Worm (Caenorhabditis elegans) whole organism, young adult: Measurements from ENCODE around the gene R04B5.5.
"Not testable (repeated sequence)": the region's sequence is repeated elsewhere in the genome, so short reads cannot be mapped to it uniquely, and the experiment has no call there.

Experiments used
- B0035.1 ChIP-seq: sonication (generic microtip); optimal IDR thresholded peaks from 2 replicates; lab custom pipeline; 2016; ENCODE audit warnings: missing genetic modification characterization, mild to moderate bottlenecking, missing compliant biosample characterization, missing genotype, missing genetic modification reagents
- C06A6.2 ChIP-seq: fragments of 200-800 bp; sonication (Bioruptor generic); conservative IDR thresholded peaks from 2 replicates; pipeline ENCODE4 v1.3.6; 2022; ENCODE audit warnings: missing genetic modification characterization, missing compliant biosample characterization
- C17E4.6 ChIP-seq: fragments of 200-800 bp; sonication (Bioruptor generic); IDR thresholded peaks from 2 replicates; pipeline ENCODE4 v1.3.6; 2022; ENCODE audit warnings: missing genetic modification reagents, missing genetic modification characterization, missing compliant biosample characterization
- D2030.7 ChIP-seq: fragments of 200-800 bp; sonication (Bioruptor generic); IDR thresholded peaks from 2 replicates; pipeline ENCODE4 v1.3.6; 2022; ENCODE audit warnings: missing genetic modification reagents, missing genetic modification characterization, missing compliant biosample characterization
- F33H1.4 ChIP-seq: fragments of 200-800 bp; sonication (Bioruptor generic); IDR thresholded peaks from 2 replicates; pipeline ENCODE4 v1.3.6; 2022; ENCODE audit warnings: missing genetic modification reagents, missing genetic modification characterization, missing compliant biosample characterization
- F37B4.10 ChIP-seq: fragments of 200-800 bp; sonication (Bioruptor generic); IDR thresholded peaks from 2 replicates; pipeline ENCODE4 v1.3.6; 2022; ENCODE audit warnings: missing genetic modification characterization, missing compliant biosample characterization
- K11D2.4 ChIP-seq: fragments of 200-800 bp; sonication (Bioruptor generic); IDR thresholded peaks from 2 replicates; pipeline ENCODE4 v1.3.6; 2022; ENCODE audit warnings: missing genetic modification reagents, missing genetic modification characterization, missing compliant biosample characterization
- Y53G8AR.9 ChIP-seq: fragments of 200-800 bp; sonication (Bioruptor generic); conservative IDR thresholded peaks from 2 replicates; pipeline ENCODE4 v1.3.6; 2022; ENCODE audit warnings: missing genetic modification reagents, missing genetic modification characterization, missing compliant biosample characterization
- Y95B8A.8 ChIP-seq: fragments of 200-800 bp; sonication (Bioruptor generic); IDR thresholded peaks from 2 replicates; pipeline ENCODE4 v1.3.6; 2022; ENCODE audit warnings: missing genetic modification reagents, missing genetic modification characterization, missing compliant biosample characterization
- attf-6 ChIP-seq: fragments of 200-800 bp; sonication (Bioruptor generic); IDR thresholded peaks from 2 replicates; pipeline ENCODE4 v1.3.6; 2022; ENCODE audit warnings: missing genetic modification reagents, missing genetic modification characterization, missing compliant biosample characterization
- cebp-1 ChIP-seq, 2 experiments: fragments of 200-800 bp in 1 of 2; sonication (Bioruptor generic) in 1 of 2; sonication (generic microtip) in 1 of 2; IDR thresholded peaks in 1 of 2; optimal IDR thresholded peaks in 1 of 2; 2 replicates each; pipeline versions ENCODE4 v1.3.6 to Lab custom; 2017 to 2022; ENCODE audit warnings: missing compliant biosample characterization in 2 of 2, missing genetic modification characterization in 2 of 2, mild to moderate bottlenecking in 1 of 2, missing genetic modification reagents in 1 of 2, moderate library complexity in 1 of 2
- ceh-100 ChIP-seq: fragments of 200-800 bp; sonication (Bioruptor generic); IDR thresholded peaks from 2 replicates; pipeline ENCODE4 v1.3.6; 2022; ENCODE audit warnings: missing genetic modification reagents, missing genetic modification characterization, missing compliant biosample characterization
- ceh-27 ChIP-seq: fragments of 200-800 bp; sonication (Bioruptor generic); optimal IDR thresholded peaks from 2 replicates; lab custom pipeline; 2018; ENCODE audit warnings: mild to moderate bottlenecking, missing genetic modification characterization, moderate library complexity, missing compliant biosample characterization
- ceh-91 ChIP-seq: fragments of 200-800 bp; sonication (Bioruptor generic); IDR thresholded peaks from 2 replicates; pipeline ENCODE4 v1.3.6; 2022; ENCODE audit warnings: missing genetic modification reagents, missing genetic modification characterization, missing compliant biosample characterization
- dox-1 ChIP-seq: fragments of 200-800 bp; sonication (Bioruptor generic); IDR thresholded peaks from 2 replicates; pipeline ENCODE4 v1.3.6; 2022; ENCODE audit warnings: missing genetic modification reagents, missing genetic modification characterization, missing compliant biosample characterization
- egl-44 ChIP-seq: fragments of 200-800 bp; sonication (Bioruptor generic); IDR thresholded peaks from 2 replicates; pipeline ENCODE4 v1.3.6; 2022; ENCODE audit warnings: missing genetic modification reagents, missing genetic modification characterization, missing compliant biosample characterization
- egrh-3 ChIP-seq: fragments of 200-800 bp; sonication (Bioruptor generic); IDR thresholded peaks from 2 replicates; pipeline ENCODE4 v1.3.6; 2022; ENCODE audit warnings: missing genetic modification reagents, missing genetic modification characterization, missing compliant biosample characterization
- ekl-4 ChIP-seq: fragments of 200-800 bp; sonication (Bioruptor generic); IDR thresholded peaks from 2 replicates; pipeline ENCODE4 v1.3.6; 2022; ENCODE audit warnings: missing genetic modification reagents, missing genetic modification characterization, missing compliant biosample characterization
- ets-4 ChIP-seq: fragments of 200-800 bp; sonication (Bioruptor generic); optimal IDR thresholded peaks from 2 replicates; lab custom pipeline; 2018; ENCODE audit warnings: mild to moderate bottlenecking, missing genetic modification characterization, missing compliant biosample characterization
- hlh-26 ChIP-seq: fragments of 200-800 bp; sonication (Bioruptor generic); conservative IDR thresholded peaks from 2 replicates; pipeline ENCODE4 v1.3.6; 2022; ENCODE audit warnings: missing genetic modification reagents, missing genetic modification characterization, missing compliant biosample characterization
- hmg-1.2 ChIP-seq: fragments of 200-800 bp; sonication (Bioruptor generic); IDR thresholded peaks from 2 replicates; pipeline ENCODE4 v1.3.6; 2022; ENCODE audit warnings: missing genetic modification reagents, missing genetic modification characterization, missing compliant biosample characterization
- hsf-1 ChIP-seq: fragments of 200-800 bp; sonication (Bioruptor generic); IDR thresholded peaks from 2 replicates; pipeline ENCODE4 v1.3.6; 2022; ENCODE audit warnings: missing genetic modification reagents, missing genetic modification characterization, missing compliant biosample characterization
- let-526 ChIP-seq: fragments of 200-800 bp; sonication (Bioruptor generic); IDR thresholded peaks from 2 replicates; pipeline ENCODE4 v1.3.6; 2022; ENCODE audit warnings: missing genetic modification reagents, missing genetic modification characterization, missing compliant biosample characterization
- madf-3 ChIP-seq: fragments of 200-800 bp; sonication (Bioruptor generic); IDR thresholded peaks from 2 replicates; pipeline ENCODE4 v1.3.6; 2022; ENCODE audit warnings: missing genetic modification reagents, missing genetic modification characterization, missing compliant biosample characterization
- madf-6 ChIP-seq: fragments of 200-800 bp; sonication (Bioruptor generic); IDR thresholded peaks from 2 replicates; pipeline ENCODE4 v1.3.6; 2022; ENCODE audit warnings: missing genetic modification reagents, missing genetic modification characterization, missing compliant biosample characterization
- madf-8 ChIP-seq: fragments of 200-800 bp; sonication (Bioruptor generic); conservative IDR thresholded peaks from 2 replicates; pipeline ENCODE4 v1.3.6; 2022; ENCODE audit warnings: missing genetic modification reagents, missing genetic modification characterization, missing compliant biosample characterization
- mcd-1 ChIP-seq: fragments of 200-800 bp; sonication (Bioruptor generic); IDR thresholded peaks from 2 replicates; pipeline ENCODE4 v1.3.6; 2022; ENCODE audit warnings: missing genetic modification reagents, missing genetic modification characterization, missing compliant biosample characterization
- mel-28 ChIP-seq: sonication (generic microtip); optimal IDR thresholded peaks from 2 replicates; lab custom pipeline; 2016; ENCODE audit warnings: borderline replicate concordance, mild to moderate bottlenecking, missing genetic modification characterization, missing compliant biosample characterization
- mxl-1 ChIP-seq: sonication (generic microtip); optimal IDR thresholded peaks from 2 replicates; lab custom pipeline; 2016; ENCODE audit warnings: missing genetic modification characterization, missing compliant biosample characterization
- nfya-2 ChIP-seq: fragments of 200-800 bp; sonication (Bioruptor generic); IDR thresholded peaks from 2 replicates; pipeline ENCODE4 v1.3.6; 2022; ENCODE audit warnings: missing genetic modification reagents, missing genetic modification characterization, missing compliant biosample characterization
- nfyb-1 ChIP-seq: fragments of 200-800 bp; sonication (Bioruptor generic); IDR thresholded peaks from 2 replicates; pipeline ENCODE4 v1.3.6; 2022; ENCODE audit warnings: missing genetic modification reagents, missing genetic modification characterization, missing compliant biosample characterization
- nhr-179 ChIP-seq: sonication (generic microtip); optimal IDR thresholded peaks from 2 replicates; lab custom pipeline; 2016; ENCODE audit warnings: mild to moderate bottlenecking, missing genetic modification characterization, missing compliant biosample characterization
- pbrm-1 ChIP-seq: fragments of 200-800 bp; sonication (Bioruptor generic); IDR thresholded peaks from 2 replicates; pipeline ENCODE4 v1.3.6; 2022; ENCODE audit warnings: missing genetic modification reagents, missing genetic modification characterization, missing compliant biosample characterization
- rcor-1 ChIP-seq: fragments of 200-800 bp; sonication (Bioruptor generic); IDR thresholded peaks from 2 replicates; pipeline ENCODE4 v1.3.6; 2022; ENCODE audit warnings: missing genetic modification reagents, missing genetic modification characterization, missing compliant biosample characterization
- rec-8 ChIP-seq, 2 experiments: sonication (generic microtip); optimal IDR thresholded peaks; 2 replicates each; lab custom pipeline; 2016; ENCODE audit warnings: mild to moderate bottlenecking in 2 of 2, missing genetic modification characterization in 2 of 2, missing genetic modification reagents in 2 of 2, missing genotype in 2 of 2, missing biosample characterization in 1 of 2, missing compliant biosample characterization in 1 of 2, moderate library complexity in 1 of 2
- snpc-3.4 ChIP-seq: sonication (generic microtip); optimal IDR thresholded peaks from 2 replicates; lab custom pipeline; 2017; ENCODE audit warnings: missing genetic modification characterization, mild to moderate bottlenecking, missing compliant biosample characterization, antibody characterized with exemption, moderate library complexity, missing genotype, missing genetic modification reagents
- tlf-1 ChIP-seq: fragments of 200-800 bp; sonication (Bioruptor generic); optimal IDR thresholded peaks from 2 replicates; lab custom pipeline; 2018; ENCODE audit warnings: mild to moderate bottlenecking, missing genetic modification characterization, missing compliant biosample characterization
- xnd-1 ChIP-seq: sonication (generic microtip); optimal IDR thresholded peaks from 2 replicates; lab custom pipeline; 2016; ENCODE audit warnings: missing genotype, missing genetic modification reagents, missing genetic modification characterization, missing compliant biosample characterization
- zfh-2 ChIP-seq: fragments of 200-800 bp; sonication (Bioruptor generic); conservative IDR thresholded peaks from 2 replicates; pipeline ENCODE4 v1.3.6; 2022; ENCODE audit warnings: missing genetic modification reagents, missing genetic modification characterization, missing compliant biosample characterization
- zim-3 ChIP-seq: sonication (generic microtip); optimal IDR thresholded peaks from 2 replicates; lab custom pipeline; 2017; ENCODE audit warnings: mild to moderate bottlenecking, missing genetic modification characterization, moderate library complexity, missing compliant biosample characterization
- ztf-28 ChIP-seq: fragments of 200-800 bp; sonication (Bioruptor generic); IDR thresholded peaks from 2 replicates; pipeline ENCODE4 v1.3.6; 2022; ENCODE audit warnings: missing genetic modification reagents, missing genetic modification characterization, missing compliant biosample characterization

The R04B5.5 gene

DNA sequence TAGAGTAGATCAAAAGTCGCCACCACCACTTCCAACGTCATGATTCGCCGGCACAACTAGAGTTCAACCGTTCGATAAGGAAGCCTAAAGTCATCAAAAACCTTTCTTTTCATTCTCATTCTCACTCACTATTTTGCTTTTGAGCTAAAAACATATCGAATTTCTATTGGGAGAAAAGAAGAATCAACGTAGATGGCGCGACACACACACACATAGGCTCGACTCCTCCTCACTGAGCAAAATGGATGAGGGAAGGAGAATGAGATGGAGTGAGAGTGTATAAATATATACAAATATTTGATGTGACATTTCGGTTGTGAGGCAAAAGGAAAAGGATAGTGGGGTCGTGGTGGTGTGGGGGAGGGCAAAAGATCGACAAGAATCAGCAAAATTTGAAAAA lies 42.5 kb upstream of the R04B5.5 start (continued):
- TF ChIP-seq hlh-26: no peak

DNA sequence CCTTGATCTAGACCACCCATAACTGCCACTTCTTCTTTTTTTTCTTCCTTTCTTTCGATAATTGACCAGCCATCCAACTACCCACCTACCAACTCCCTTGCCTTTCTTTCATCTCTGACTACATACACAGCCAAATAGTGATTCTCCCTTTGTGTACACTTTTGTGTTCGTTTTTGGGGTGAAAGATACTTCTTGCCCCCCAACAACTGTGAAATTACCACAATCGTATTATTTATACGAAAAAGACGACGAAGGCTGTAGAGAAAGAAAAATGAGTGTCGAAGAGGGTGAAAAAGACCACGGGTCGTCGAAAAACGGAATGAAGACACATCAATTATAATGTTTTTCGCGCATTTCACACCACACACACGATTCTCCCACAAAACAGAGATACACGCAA lies 40.8 kb upstream of the R04B5.5 start:
- TF ChIP-seq ets-4 (GFP tag; lab: Kevin White, UChicago) (no peak), nfyb-1 (0 out of 2 replicates have a peak, but pooled peaks have one; percentile 31), ceh-27 (GFP tag; lab: Kevin White, UChicago) (peak; percentile 4), ekl-4 (GFP tag; lab: Robert Waterston, UW) (no peak), mxl-1 (tag; lab: Kevin White, UChicago) (no peak), D2030.7 (0 out of 2 replicates have a peak, but pooled peaks have one; percentile 10), mcd-1 (GFP tag; lab: Robert Waterston, UW) (no peak), nhr-179 (tag; lab: Kevin White, UChicago) (no peak), rec-8 (tag; optimal IDR thresholded peaks at IDR 0.05; lab: Kevin White, UChicago) (no peak)

DNA sequence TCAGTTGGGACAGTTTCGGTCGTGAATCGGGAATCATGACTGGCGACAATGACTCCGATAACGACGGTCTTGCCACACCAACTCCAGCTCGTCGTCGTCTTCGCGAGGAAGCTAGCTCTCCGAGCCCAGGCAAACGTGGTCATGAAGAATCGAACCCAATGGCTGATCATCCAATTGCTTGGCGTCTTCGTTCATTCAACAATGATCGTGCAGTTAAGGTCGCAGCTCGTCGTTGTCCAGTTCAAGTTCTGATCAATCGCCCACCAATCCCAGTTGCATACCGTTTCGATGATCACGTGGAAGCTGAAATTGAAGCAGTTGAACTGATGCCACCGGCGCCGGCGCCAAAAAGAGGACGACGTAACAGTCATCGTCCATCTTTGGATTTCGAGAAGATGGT lies 40.1 kb upstream of the R04B5.5 start:
- TF ChIP-seq B0035.1: no peak
- peak; percentile 57; the same call in 1 of the 2 replicates for TF ChIP-seq zfh-2 (GFP tag; lab: Robert Waterston, UW)
- TF ChIP-seq zim-3: no peak
- no peak for TF ChIP-seq tlf-1 (GFP tag; lab: Kevin White, UChicago)
- TF ChIP-seq mel-28: no peak
- TF ChIP-seq snpc-3.4: no peak
- TF ChIP-seq nfya-2 (GFP tag; lab: Robert Waterston, UW): no peak

DNA sequence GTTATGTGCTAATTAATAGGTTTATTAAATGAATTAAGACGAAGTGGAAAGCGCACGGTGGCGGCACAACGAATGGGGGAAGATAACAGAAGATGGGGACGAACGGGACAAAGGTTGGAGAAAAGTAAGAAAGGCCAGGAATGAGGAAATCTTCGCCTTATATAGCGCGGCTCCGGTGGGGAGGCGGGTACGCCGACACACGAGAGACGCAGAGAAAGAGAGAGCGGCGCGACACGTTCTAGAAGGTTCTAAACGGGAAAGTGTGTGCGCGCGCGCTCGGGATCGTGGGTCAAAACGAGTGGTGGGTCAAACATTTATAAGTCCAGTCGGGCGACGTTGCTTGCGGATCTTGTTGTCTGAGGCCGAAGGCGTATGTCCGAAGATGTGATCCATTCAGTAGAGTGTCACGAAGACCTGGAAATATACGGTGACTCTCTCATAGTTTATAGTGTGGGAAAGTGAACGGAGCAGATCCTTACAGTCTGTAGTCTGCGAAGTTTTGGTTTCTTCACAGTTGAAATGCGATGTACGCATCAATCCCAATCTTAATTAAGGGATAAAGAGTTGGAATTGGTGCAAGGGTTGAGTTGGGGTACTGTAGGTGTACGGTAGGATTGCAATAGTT lies 38.0 kb upstream of the R04B5.5 start:
- TF ChIP-seq rcor-1 (GFP tag; lab: Robert Waterston, UW): peak; percentile 56; the same call in 1 of the 2 replicates
- peak; percentile 70 for TF ChIP-seq D2030.7
- TF ChIP-seq madf-8 (GFP tag; lab: Robert Waterston, UW): peak; percentile 90
- TF ChIP-seq dox-1: peak; percentile 76; the same call in 1 of the 2 replicates
- peak; percentile 99 for TF ChIP-seq hsf-1 (GFP tag; lab: Robert Waterston, UW)
- peak; percentile 44; the same call in 1 of the 2 replicates for TF ChIP-seq C06A6.2 (GFP tag; lab: Robert Waterston, UW)
- peak; percentile 57; the same call in 1 of the 2 replicates for TF ChIP-seq pbrm-1 (GFP tag; lab: Robert Waterston, UW)
- TF ChIP-seq K11D2.4 (GFP tag; lab: Robert Waterston, UW): peak; percentile 84
- TF ChIP-seq C17E4.6 (GFP tag; lab: Robert Waterston, UW): peak; percentile 78
- TF ChIP-seq F33H1.4 (GFP tag; lab: Robert Waterston, UW): peak; percentile 51
- TF ChIP-seq Y53G8AR.9 (GFP tag; lab: Robert Waterston, UW): peak; percentile 57; the same call in 1 of the 2 replicates
- peak; percentile 49; the same call in 1 of the 2 replicates for TF ChIP-seq let-526 (GFP tag; lab: Robert Waterston, UW)
- TF ChIP-seq egrh-3 (GFP tag; lab: Robert Waterston, UW): peak; percentile 60; the same call in 1 of the 2 replicates
- TF ChIP-seq ceh-91 (GFP tag; lab: Robert Waterston, UW): peak; percentile 43
- TF ChIP-seq ceh-100: peak; percentile 13; the same call in 1 of the 2 replicates
- peak; percentile 63; the same call in 1 of the 2 replicates for TF ChIP-seq egl-44 (GFP tag; lab: Robert Waterston, UW)
- peak; percentile 46; the same call in 1 of the 2 replicates for TF ChIP-seq cebp-1 (GFP tag; IDR thresholded peaks at IDR 0.05; lab: Robert Waterston, UW)
- TF ChIP-seq cebp-1 (tag; optimal IDR thresholded peaks at IDR 0.05; lab: Kevin White, UChicago): not testable (repeated sequence)
- TF ChIP-seq ztf-28 (GFP tag; lab: Robert Waterston, UW): 0 out of 2 replicates have a peak, but pooled peaks have one; percentile 30
- 0 out of 2 replicates have a peak, but pooled peaks have one; percentile 63 for TF ChIP-seq F37B4.10 (GFP tag; lab: Robert Waterston, UW)
- TF ChIP-seq nfyb-1: 0 out of 2 replicates have a peak, but pooled peaks have one; percentile 59
- TF ChIP-seq Y95B8A.8 (GFP tag; lab: Robert Waterston, UW): peak; percentile 60; the same call in 1 of the 2 replicates
- peak; percentile 66; the same call in 1 of the 2 replicates for TF ChIP-seq ekl-4 (GFP tag; lab: Robert Waterston, UW)
- peak; percentile 75 for TF ChIP-seq mcd-1 (GFP tag; lab: Robert Waterston, UW)
- TF ChIP-seq xnd-1 (tag; lab: Kevin White, UChicago): peak; percentile 57
- peak; percentile 91 for TF ChIP-seq madf-3 (GFP tag; lab: Robert Waterston, UW)
- peak; percentile 23; the same call in 1 of the 2 replicates for TF ChIP-seq attf-6 (GFP tag; lab: Robert Waterston, UW)
- peak; percentile 94 for TF ChIP-seq madf-6 (GFP tag; lab: Robert Waterston, UW)
- peak; percentile 79 for TF ChIP-seq hmg-1.2 (GFP tag; lab: Robert Waterston, UW)
